Fruit fly (Drosophila melanogaster) whole organism, embryonic: ENCODE results near the gene Etfb.

ENCODE experiments used
- Bteb2 ChIP-seq: fragments of 200-800 bp; sonication (Bioruptor generic); optimal IDR thresholded peaks from 2 replicates; lab custom pipeline; 2016; ENCODE audit warnings: missing biosample characterization, missing genetic modification characterization
- C15 ChIP-seq: fragments of 200-800 bp; sonication (Bioruptor generic); IDR thresholded peaks from 3 replicates; pipeline ENCODE4 v1.3.6; 2022; ENCODE audit warnings: missing biosample characterization, missing genetic modification characterization
- CG10959 ChIP-seq: fragments of 200-800 bp; sonication (Bioruptor generic); IDR thresholded peaks from 2 replicates; pipeline ENCODE4 v1.3.6; 2022; ENCODE audit warnings: missing biosample characterization, missing genetic modification characterization
- CG11085 ChIP-seq: fragments of 200-800 bp; sonication (Bioruptor generic); IDR thresholded peaks from 2 replicates; pipeline ENCODE4 v1.3.6; 2022; ENCODE audit warnings: missing biosample characterization, missing genetic modification characterization
- CG12104 ChIP-seq: fragments of 200-800 bp; sonication (Bioruptor generic); optimal IDR thresholded peaks from 3 replicates; lab custom pipeline; 2016; ENCODE audit warnings: missing biosample characterization, missing genetic modification characterization
- CG12155 ChIP-seq: fragments of 200-800 bp; sonication (Bioruptor generic); optimal IDR thresholded peaks from 3 replicates; lab custom pipeline; 2016; ENCODE audit warnings: missing biosample characterization, missing genetic modification characterization
- CG12299 ChIP-seq: fragments of 200-800 bp; sonication (Bioruptor generic); optimal IDR thresholded peaks from 2 replicates; lab custom pipeline; 2018; ENCODE audit warnings: missing biosample characterization, mild to moderate bottlenecking, missing genetic modification characterization
- CG13296 ChIP-seq: fragments of 200-800 bp; sonication (Bioruptor generic); optimal IDR thresholded peaks from 3 replicates; lab custom pipeline; 2018; ENCODE audit warnings: missing biosample characterization, mild to moderate bottlenecking, missing genetic modification characterization
- CG17829 ChIP-seq: fragments of 200-800 bp; optimal IDR thresholded peaks from 2 replicates; lab custom pipeline; 2019; ENCODE audit warnings: missing biosample characterization, mild to moderate bottlenecking, missing genetic modification characterization, moderate library complexity
- CG17912 ChIP-seq: fragments of 200-800 bp; sonication (Bioruptor generic); optimal IDR thresholded peaks from 2 replicates; lab custom pipeline; 2018; ENCODE audit warnings: missing biosample characterization, mild to moderate bottlenecking, missing genetic modification characterization
- CG7357 ChIP-seq: fragments of 200-800 bp; sonication (Bioruptor generic); IDR thresholded peaks from 3 replicates; pipeline ENCODE4 v1.3.6; 2022; ENCODE audit warnings: missing biosample characterization, missing genetic modification characterization
- CG7745 ChIP-seq: fragments of 200-800 bp; sonication (Bioruptor generic); optimal IDR thresholded peaks from 2 replicates; lab custom pipeline; 2018; ENCODE audit warnings: missing biosample characterization, mild to moderate bottlenecking, missing genetic modification characterization, moderate library complexity
- CG7987 ChIP-seq: fragments of 200-800 bp; sonication (Bioruptor generic); optimal IDR thresholded peaks from 2 replicates; lab custom pipeline; 2018; ENCODE audit warnings: missing biosample characterization, mild to moderate bottlenecking, missing genetic modification characterization, moderate library complexity
- CG9797 ChIP-seq: fragments of 200-800 bp; sonication (Bioruptor generic); optimal IDR thresholded peaks from 3 replicates; lab custom pipeline; 2018; ENCODE audit warnings: missing biosample characterization, mild to moderate bottlenecking, missing genetic modification characterization
- D ChIP-seq, 2 experiments: fragments of 200-800 bp in 1 of 2; fragments of >200 bp in 1 of 2; sonication (Bioruptor generic) in 1 of 2; optimal IDR thresholded peaks; 2 replicates in 1 of 2; 3 replicates in 1 of 2; lab custom pipeline; 2017; ENCODE audit warnings: mild to moderate bottlenecking in 1 of 2, missing biosample characterization in 1 of 2, missing genetic modification characterization in 1 of 2, missing genetic modification reagents in 1 of 2
- Dad ChIP-seq: fragments of 200-800 bp; sonication (Bioruptor generic); optimal IDR thresholded peaks from 3 replicates; lab custom pipeline; 2016; ENCODE audit warnings: missing biosample characterization, missing genetic modification characterization
- Dip2 ChIP-seq: fragments of 200-800 bp; sonication (Bioruptor generic); IDR thresholded peaks from 2 replicates; pipeline ENCODE4 v1.3.6; 2022; ENCODE audit warnings: missing biosample characterization, missing genetic modification characterization
- H2.0 ChIP-seq: fragments of 200-800 bp; sonication (Bioruptor generic); IDR thresholded peaks from 2 replicates; pipeline ENCODE4 v1.3.6; 2022; ENCODE audit warnings: missing biosample characterization, missing genetic modification characterization
- HmgD ChIP-seq: fragments of 200-800 bp; sonication (Bioruptor generic); optimal IDR thresholded peaks from 3 replicates; lab custom pipeline; 2016; ENCODE audit warnings: missing biosample characterization, missing genetic modification characterization
- Hr3 ChIP-seq: fragments of 200-800 bp; sonication (Bioruptor generic); optimal IDR thresholded peaks from 3 replicates; lab custom pipeline; 2016; ENCODE audit warnings: missing biosample characterization, missing genetic modification characterization
- Hr51 ChIP-seq, 2 experiments: fragments of 200-800 bp; sonication (Bioruptor generic); optimal IDR thresholded peaks; 2 replicates in 1 of 2; 3 replicates in 1 of 2; lab custom pipeline; 2016 to 2018; ENCODE audit warnings: missing biosample characterization in 2 of 2, missing genetic modification characterization in 2 of 2, mild to moderate bottlenecking in 1 of 2, moderate library complexity in 1 of 2
- Lpt ChIP-seq: fragments of >200 bp; optimal IDR thresholded peaks from 2 replicates; lab custom pipeline; 2018; ENCODE audit warnings: missing biosample characterization, missing genetic modification characterization
- MTF-1 ChIP-seq: fragments of 200-800 bp; sonication (Bioruptor generic); optimal IDR thresholded peaks from 2 replicates; lab custom pipeline; 2018; ENCODE audit warnings: missing biosample characterization, mild to moderate bottlenecking, missing genetic modification characterization, borderline replicate concordance
- Mad ChIP-seq: fragments of 200-800 bp; sonication (Bioruptor generic); optimal IDR thresholded peaks from 2 replicates; lab custom pipeline; 2016; ENCODE audit warnings: missing biosample characterization, missing genetic modification characterization
- Scr ChIP-seq: fragments of 200-800 bp; sonication (Bioruptor generic); IDR thresholded peaks from 2 replicates; pipeline ENCODE4 v1.3.6; 2022; ENCODE audit warnings: missing biosample characterization, missing genetic modification characterization; ENCODE audit not compliant: partially characterized antibody
- Side ChIP-seq: fragments of 200-800 bp; sonication (Bioruptor generic); optimal IDR thresholded peaks from 2 replicates; lab custom pipeline; 2016; ENCODE audit warnings: missing biosample characterization, missing genetic modification characterization
- Sry-β ChIP-seq: fragments of 200-800 bp; sonication (Bioruptor generic); optimal IDR thresholded peaks from 2 replicates; lab custom pipeline; 2018; ENCODE audit warnings: missing biosample characterization, mild to moderate bottlenecking, missing genetic modification characterization, moderate library complexity
- Ssrp ChIP-seq: fragments of 200-800 bp; sonication (Bioruptor generic); optimal IDR thresholded peaks from 2 replicates; lab custom pipeline; 2018; ENCODE audit warnings: missing biosample characterization, mild to moderate bottlenecking, missing genetic modification characterization, moderate library complexity
- ap ChIP-seq: fragments of 200-800 bp; sonication (Bioruptor generic); IDR thresholded peaks from 2 replicates; pipeline ENCODE4 v1.3.6; 2022; ENCODE audit warnings: missing biosample characterization, missing genetic modification characterization
- bbx ChIP-seq: fragments of 200-800 bp; sonication (Bioruptor generic); IDR thresholded peaks from 2 replicates; pipeline ENCODE4 v1.3.6; 2022; ENCODE audit warnings: missing biosample characterization, missing genetic modification characterization; ENCODE audit not compliant: partially characterized antibody
- bigmax ChIP-seq: fragments of 200-800 bp; sonication (Bioruptor generic); optimal IDR thresholded peaks from 2 replicates; lab custom pipeline; 2018; ENCODE audit warnings: missing biosample characterization, mild to moderate bottlenecking, missing genetic modification characterization
- bowl ChIP-seq: fragments of 200-800 bp; sonication (Bioruptor generic); IDR thresholded peaks from 2 replicates; pipeline ENCODE4 v1.3.6; 2022; ENCODE audit warnings: missing biosample characterization, missing genetic modification characterization
- br ChIP-seq: fragments of >200 bp; optimal IDR thresholded peaks from 2 replicates; lab custom pipeline; 2017
- chif ChIP-seq, 2 experiments: fragments of 200-800 bp; sonication (Bioruptor generic); optimal IDR thresholded peaks; 3 replicates each; lab custom pipeline; 2016; ENCODE audit warnings: missing biosample characterization in 2 of 2, missing genetic modification characterization in 2 of 2
- ci ChIP-seq: fragments of 200-800 bp; sonication (Bioruptor generic); IDR thresholded peaks from 3 replicates; pipeline ENCODE4 v1.3.6; 2022; ENCODE audit warnings: missing biosample characterization, missing genetic modification characterization
- corto ChIP-seq: fragments of 200-800 bp; sonication (Bioruptor generic); optimal IDR thresholded peaks from 2 replicates; lab custom pipeline; 2016; ENCODE audit warnings: missing biosample characterization, mild to moderate bottlenecking, missing genetic modification characterization, moderate library complexity
- crc ChIP-seq: fragments of 200-800 bp; sonication (Bioruptor generic); optimal IDR thresholded peaks from 2 replicates; lab custom pipeline; 2016; ENCODE audit warnings: missing biosample characterization, missing genetic modification characterization
- dan ChIP-seq: fragments of 200-800 bp; sonication (Bioruptor generic); IDR thresholded peaks from 2 replicates; pipeline ENCODE4 v1.3.6; 2022; ENCODE audit warnings: missing biosample characterization, missing genetic modification characterization
- dmrt99B ChIP-seq: fragments of 200-800 bp; sonication (Bioruptor generic); optimal IDR thresholded peaks from 2 replicates; lab custom pipeline; 2018; ENCODE audit warnings: missing biosample characterization, mild to moderate bottlenecking, missing genetic modification characterization, moderate library complexity
- ewg ChIP-seq: fragments of 200-800 bp; sonication (Bioruptor generic); optimal IDR thresholded peaks from 3 replicates; lab custom pipeline; 2017; ENCODE audit warnings: mild to moderate bottlenecking, missing biosample characterization, missing genetic modification reagents, missing genetic modification characterization
- exex ChIP-seq: fragments of 200-800 bp; sonication (Bioruptor generic); optimal IDR thresholded peaks from 4 replicates; lab custom pipeline; 2018; ENCODE audit warnings: missing biosample characterization, mild to moderate bottlenecking, missing genetic modification characterization, moderate library complexity
- gt ChIP-seq: fragments of 200-800 bp; sonication (Bioruptor generic); IDR thresholded peaks from 2 replicates; pipeline ENCODE4 v1.3.6; 2022; ENCODE audit warnings: missing biosample characterization, missing genetic modification characterization
- jing ChIP-seq: fragments of 200-800 bp; sonication (Bioruptor generic); optimal IDR thresholded peaks from 2 replicates; lab custom pipeline; 2018; ENCODE audit warnings: missing biosample characterization, mild to moderate bottlenecking, missing genetic modification characterization
- phol ChIP-seq: fragments of 200-800 bp; sonication (Bioruptor generic); optimal IDR thresholded peaks from 3 replicates; lab custom pipeline; 2018; ENCODE audit warnings: missing biosample characterization, mild to moderate bottlenecking, missing genetic modification characterization, moderate library complexity
- pita ChIP-seq: fragments of 200-800 bp; sonication (Bioruptor generic); optimal IDR thresholded peaks from 2 replicates; lab custom pipeline; 2017; ENCODE audit warnings: missing biosample characterization, mild to moderate bottlenecking, missing genetic modification characterization
- pros ChIP-seq: fragments of 200-800 bp; sonication (Bioruptor generic); optimal IDR thresholded peaks from 3 replicates; lab custom pipeline; 2019; ENCODE audit warnings: missing biosample characterization, mild to moderate bottlenecking, missing genetic modification characterization, moderate library complexity
- sens ChIP-seq: fragments of 200-800 bp; sonication (Bioruptor generic); peaks from one replicate; lab custom pipeline; 2016; ENCODE audit warnings: missing biosample characterization, missing genetic modification characterization
- slou ChIP-seq: fragments of 200-800 bp; sonication (Bioruptor generic); optimal IDR thresholded peaks from 3 replicates; lab custom pipeline; 2016; ENCODE audit warnings: missing biosample characterization, missing genetic modification characterization
- stwl ChIP-seq: fragments of 200-800 bp; sonication (Bioruptor generic); optimal IDR thresholded peaks from 3 replicates; lab custom pipeline; 2018; ENCODE audit warnings: missing biosample characterization, mild to moderate bottlenecking, missing genetic modification characterization, moderate library complexity
- tgo ChIP-seq: fragments of 200-800 bp; sonication (Bioruptor generic); IDR thresholded peaks from 3 replicates; pipeline ENCODE4 v1.3.6; 2022; ENCODE audit warnings: missing biosample characterization, missing genetic modification characterization
- wdn ChIP-seq: fragments of 200-800 bp; sonication (Bioruptor generic); IDR thresholded peaks from 2 replicates; pipeline ENCODE4 v1.3.6; 2022; ENCODE audit warnings: missing biosample characterization, missing genetic modification characterization

Etfb gene

DNA sequence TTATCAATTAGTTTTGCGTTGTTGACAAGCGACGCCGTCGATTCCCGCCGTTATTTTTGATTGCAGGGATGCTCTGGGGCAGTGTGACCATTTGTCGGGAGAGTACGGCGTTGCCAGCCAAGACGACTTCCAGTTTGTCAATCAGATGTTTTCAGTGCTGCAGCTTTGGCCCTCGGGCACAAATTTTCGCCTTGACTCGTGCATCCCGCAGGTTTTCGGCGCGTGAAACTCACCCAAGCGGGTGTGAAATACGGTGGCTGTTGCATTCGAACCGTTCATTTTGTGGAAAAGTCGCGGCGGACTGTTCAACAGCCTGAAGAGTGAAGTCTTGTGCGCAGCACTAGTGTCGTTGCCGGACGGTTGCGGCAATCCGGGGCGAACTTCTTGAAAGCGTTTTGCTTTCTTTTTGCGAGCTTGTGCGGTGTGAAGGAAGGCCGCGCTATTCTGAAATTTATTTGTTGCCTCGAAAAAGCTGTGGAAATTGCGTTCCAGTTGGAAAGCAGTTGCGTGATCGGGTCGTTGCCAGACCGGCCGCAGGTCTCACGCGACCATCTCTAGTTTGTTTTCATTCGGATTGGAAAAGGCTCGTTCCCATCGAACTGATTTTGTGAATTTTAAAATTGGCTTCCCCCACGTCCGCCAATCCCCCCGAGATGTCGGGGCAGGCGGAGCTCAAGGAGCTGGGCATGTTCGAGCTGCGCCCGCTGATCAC is 4.1 kb upstream of the Etfb start, which contains the start of the genes ca and ncd (continued):
- no peak for TF ChIP-seq CG17912 (GFP tag; lab: Kevin White, UChicago)
- TF ChIP-seq CG12104, result no peak
- no peak for TF ChIP-seq Bteb2
- TF ChIP-seq H2.0 (GFP tag; lab: Robert Waterston, UW), result no peak
- no peak for TF ChIP-seq pita
- peak; percentile 15 for TF ChIP-seq phol (tag; lab: Kevin White, UChicago)
- no peak for TF ChIP-seq CG17829
- no peak for TF ChIP-seq Mad (GFP tag; lab: Kevin White, UChicago)
- no peak for TF ChIP-seq br (lab: Kevin White, UChicago)
- TF ChIP-seq jing (GFP tag; lab: Kevin White, UChicago), result no peak
- no peak for TF ChIP-seq slou (GFP tag; lab: Kevin White, UChicago)
- no peak for TF ChIP-seq Ssrp (tag; lab: Kevin White, UChicago)
- no peak for TF ChIP-seq CG10959 (GFP tag; lab: Robert Waterston, UW)
- peak; percentile 72 for TF ChIP-seq CG9797 (GFP tag; lab: Kevin White, UChicago)
- TF ChIP-seq Hr51 (GFP tag; optimal IDR thresholded peaks at IDR 0.05; lab: Kevin White, UChicago), result no peak
- peak; percentile 68 for TF ChIP-seq bbx (GFP tag; lab: Robert Waterston, UW)
- no peak for TF ChIP-seq CG13296
- peak; percentile 56 for TF ChIP-seq D (optimal IDR thresholded peaks at IDR 0.05; lab: Kevin White, UChicago)
- no peak for TF ChIP-seq D (GFP tag; optimal IDR thresholded peaks at IDR 0.05; lab: Kevin White, UChicago)
- no peak for TF ChIP-seq CG7987
- no peak for TF ChIP-seq HmgD (GFP tag; lab: Kevin White, UChicago)
- no peak for TF ChIP-seq ap (GFP tag; lab: Robert Waterston, UW)
- no peak for TF ChIP-seq stwl (tag; lab: Kevin White, UChicago)
- no peak for TF ChIP-seq CG12299 (tag; lab: Kevin White, UChicago)
- TF ChIP-seq Lpt (GFP tag; lab: Kevin White, UChicago), result no peak
- no peak for TF ChIP-seq ci (GFP tag; lab: Robert Waterston, UW)
- TF ChIP-seq CG7357 (GFP tag; lab: Robert Waterston, UW), result no peak
- TF ChIP-seq chif (GFP tag; optimal IDR thresholded peaks at IDR 0.05; lab: Kevin White, UChicago), result no peak
- no peak for TF ChIP-seq Hr3
- no peak for TF ChIP-seq corto (GFP tag; lab: Kevin White, UChicago)
- TF ChIP-seq crc (GFP tag; lab: Kevin White, UChicago), result no peak
- TF ChIP-seq wdn (GFP tag; lab: Robert Waterston, UW), result no peak
- TF ChIP-seq dmrt99B, result no peak
- TF ChIP-seq Side (GFP tag; lab: Kevin White, UChicago), result peak; percentile 3
- no peak for TF ChIP-seq bigmax
- peak; percentile 62 for TF ChIP-seq Sry-β (GFP tag; lab: Kevin White, UChicago)
- TF ChIP-seq ewg (GFP tag; lab: Kevin White, UChicago), result no peak
- no peak for TF ChIP-seq exex (tag; lab: Kevin White, UChicago)
- TF ChIP-seq sens (GFP tag; lab: Kevin White, UChicago), result peak; percentile 47
- TF ChIP-seq CG12155 (GFP tag; lab: Kevin White, UChicago), result no peak
- TF ChIP-seq C15, result no peak
- no peak for TF ChIP-seq gt (GFP tag; lab: Robert Waterston, UW)
- TF ChIP-seq Dad (GFP tag; lab: Kevin White, UChicago), result peak; percentile 6
- TF ChIP-seq CG7745 (tag; lab: Kevin White, UChicago), result no peak
- peak; percentile 72 for TF ChIP-seq Scr (GFP tag; lab: Robert Waterston, UW)
- no peak for TF ChIP-seq bowl
- TF ChIP-seq dan (GFP tag; lab: Robert Waterston, UW), result no peak
- TF ChIP-seq MTF-1 (GFP tag; lab: Kevin White, UChicago), result no peak
- no peak for TF ChIP-seq Dip2 (GFP tag; lab: Robert Waterston, UW)
- no peak for TF ChIP-seq pros (GFP tag; lab: Kevin White, UChicago)
- TF ChIP-seq CG11085 (GFP tag; lab: Robert Waterston, UW), result no peak
- no peak for TF ChIP-seq tgo (GFP tag; lab: Robert Waterston, UW)
